Fruit fly (Drosophila melanogaster) whole organism, prepupa: ENCODE results near the gene dsx-c73A.

Source experiments
- Blimp-1 ChIP-seq: fragments of 200-800 bp; sonication (Bioruptor generic); optimal IDR thresholded peaks from 3 replicates; lab custom pipeline; 2017; ENCODE audit warnings: missing biosample characterization, missing genetic modification characterization, mild to moderate bottlenecking, moderate library complexity, missing genetic modification reagents
- CG10669 ChIP-seq: fragments of 200-800 bp; sonication (Bioruptor generic); optimal IDR thresholded peaks from 3 replicates; lab custom pipeline; 2018; ENCODE audit warnings: missing biosample characterization, mild to moderate bottlenecking, missing genetic modification characterization, moderate library complexity
- CG11762 ChIP-seq: fragments of 200-800 bp; sonication (Bioruptor generic); optimal IDR thresholded peaks from 3 replicates; lab custom pipeline; 2016; ENCODE audit warnings: missing biosample characterization, missing genetic modification characterization; ENCODE audit not compliant: insufficient read depth
- CG15336 ChIP-seq: fragments of 200-800 bp; sonication (Bioruptor generic); IDR thresholded peaks from 2 replicates; pipeline ENCODE4 v1.3.6; 2022; ENCODE audit warnings: missing biosample characterization, missing genetic modification characterization
- CG1621 ChIP-seq: fragments of 200-800 bp; sonication (Bioruptor generic); optimal IDR thresholded peaks from 3 replicates; lab custom pipeline; 2018; ENCODE audit warnings: missing biosample characterization, mild to moderate bottlenecking, missing genetic modification characterization
- CG16779 ChIP-seq: fragments of 200-800 bp; sonication (Bioruptor generic); optimal IDR thresholded peaks from 3 replicates; lab custom pipeline; 2017; ENCODE audit warnings: missing biosample characterization, mild to moderate bottlenecking, missing genetic modification characterization
- CG3032 ChIP-seq: fragments of 200-800 bp; optimal IDR thresholded peaks from 2 replicates; lab custom pipeline; 2019; ENCODE audit warnings: missing biosample characterization, mild to moderate bottlenecking, missing genetic modification characterization, moderate library complexity
- CG31627 ChIP-seq: fragments of 200-800 bp; sonication (Bioruptor generic); optimal IDR thresholded peaks from 3 replicates; lab custom pipeline; 2016; ENCODE audit warnings: missing biosample characterization, missing genetic modification characterization
- CG34406 ChIP-seq: fragments of 200-800 bp; sonication (Bioruptor generic); optimal IDR thresholded peaks from 3 replicates; lab custom pipeline; 2016; ENCODE audit warnings: missing biosample characterization, missing genetic modification characterization
- CG3919 ChIP-seq: fragments of 200-800 bp; sonication (Bioruptor generic); optimal IDR thresholded peaks from 3 replicates; lab custom pipeline; 2016; ENCODE audit warnings: missing biosample characterization, missing genetic modification characterization
- CG4318 ChIP-seq: fragments of 200-800 bp; sonication (Bioruptor generic); optimal IDR thresholded peaks from 3 replicates; lab custom pipeline; 2017; ENCODE audit warnings: missing biosample characterization, mild to moderate bottlenecking, missing genetic modification characterization
- CG6163 ChIP-seq: fragments of 200-800 bp; sonication (Bioruptor generic); IDR thresholded peaks from 3 replicates; pipeline ENCODE4 v1.3.6; 2022; ENCODE audit warnings: missing biosample characterization, missing genetic modification characterization
- CG6276 ChIP-seq: fragments of 200-800 bp; sonication (Bioruptor generic); optimal IDR thresholded peaks from 2 replicates; lab custom pipeline; 2017; ENCODE audit warnings: missing biosample characterization, mild to moderate bottlenecking, missing genetic modification characterization
- CG6792 ChIP-seq: fragments of 200-800 bp; sonication (Bioruptor generic); optimal IDR thresholded peaks from 3 replicates; lab custom pipeline; 2016; ENCODE audit warnings: missing biosample characterization, missing genetic modification characterization
- CG6808 ChIP-seq: fragments of 200-800 bp; sonication (Bioruptor generic); optimal IDR thresholded peaks from 3 replicates; lab custom pipeline; 2017; ENCODE audit warnings: missing biosample characterization, missing genetic modification characterization, mild to moderate bottlenecking, moderate library complexity, missing genetic modification reagents
- CG6854 ChIP-seq: fragments of 200-800 bp; sonication (Bioruptor generic); optimal IDR thresholded peaks from 2 replicates; lab custom pipeline; 2017; ENCODE audit warnings: missing biosample characterization, mild to moderate bottlenecking, missing genetic modification characterization
- CG8319 ChIP-seq: fragments of 200-800 bp; sonication (Bioruptor generic); optimal IDR thresholded peaks from 3 replicates; lab custom pipeline; 2016; ENCODE audit warnings: missing biosample characterization, missing genetic modification characterization
- CG8632 ChIP-seq: fragments of 200-800 bp; sonication (Bioruptor generic); optimal IDR thresholded peaks from 3 replicates; lab custom pipeline; 2016; ENCODE audit warnings: missing biosample characterization, missing genetic modification characterization
- Eip75B ChIP-seq: fragments of 200-800 bp; sonication (Bioruptor generic); optimal IDR thresholded peaks from 3 replicates; lab custom pipeline; 2016; ENCODE audit warnings: missing biosample characterization, missing genetic modification characterization
- Eip78C ChIP-seq: fragments of 200-800 bp; sonication (Bioruptor generic); peaks from one replicate; lab custom pipeline; 2016; ENCODE audit warnings: missing biosample characterization, missing genetic modification characterization
- Ets21C ChIP-seq: fragments of 200-800 bp; sonication (Bioruptor generic); optimal IDR thresholded peaks from 3 replicates; lab custom pipeline; 2016; ENCODE audit warnings: missing biosample characterization, missing genetic modification characterization
- Hr38 ChIP-seq: sonication (Bioruptor generic); optimal IDR thresholded peaks from 2 replicates; lab custom pipeline; 2016; ENCODE audit warnings: missing biosample characterization, missing genetic modification characterization
- Hr4 ChIP-seq: fragments of 200-800 bp; sonication (Bioruptor generic); optimal IDR thresholded peaks from 3 replicates; lab custom pipeline; 2016; ENCODE audit warnings: missing biosample characterization, missing genetic modification characterization
- Lpt ChIP-seq: fragments of 200-800 bp; sonication (Bioruptor generic); optimal IDR thresholded peaks from 3 replicates; lab custom pipeline; 2016; ENCODE audit warnings: missing biosample characterization, missing genetic modification characterization
- Met ChIP-seq: fragments of 200-800 bp; sonication (Bioruptor generic); optimal IDR thresholded peaks from 3 replicates; lab custom pipeline; 2016; ENCODE audit warnings: missing biosample characterization, missing genetic modification characterization
- OdsH ChIP-seq: fragments of 200-800 bp; sonication (Bioruptor generic); optimal IDR thresholded peaks from 3 replicates; lab custom pipeline; 2016; ENCODE audit warnings: missing biosample characterization, missing genetic modification characterization
- Smox ChIP-seq: fragments of 200-800 bp; sonication (Bioruptor generic); optimal IDR thresholded peaks from 3 replicates; lab custom pipeline; 2016; ENCODE audit warnings: missing biosample characterization, missing genetic modification characterization
- Sox14 ChIP-seq: fragments of 200-800 bp; sonication (Bioruptor generic); optimal IDR thresholded peaks from 3 replicates; lab custom pipeline; 2016; ENCODE audit warnings: missing biosample characterization, missing genetic modification characterization
- Sox15 ChIP-seq: fragments of 200-800 bp; sonication (Bioruptor generic); optimal IDR thresholded peaks from 3 replicates; lab custom pipeline; 2016; ENCODE audit warnings: missing biosample characterization, missing genetic modification characterization
- achi ChIP-seq: fragments of 200-800 bp; sonication (Bioruptor generic); optimal IDR thresholded peaks from 3 replicates; lab custom pipeline; 2016; ENCODE audit warnings: missing biosample characterization, missing genetic modification characterization
- acj6 ChIP-seq: fragments of 200-800 bp; sonication (Bioruptor generic); optimal IDR thresholded peaks from 3 replicates; lab custom pipeline; 2016; ENCODE audit warnings: missing biosample characterization, missing genetic modification characterization
- eg ChIP-seq: fragments of 200-800 bp; sonication (Bioruptor generic); IDR thresholded peaks from 3 replicates; pipeline ENCODE4 v1.3.6; 2022; ENCODE audit warnings: missing biosample characterization, missing genetic modification characterization
- fd85E ChIP-seq: fragments of 200-800 bp; sonication (Bioruptor generic); optimal IDR thresholded peaks from 3 replicates; lab custom pipeline; 2016; ENCODE audit warnings: missing biosample characterization, missing genetic modification characterization
- fkh ChIP-seq: fragments of 200-800 bp; sonication (Bioruptor generic); optimal IDR thresholded peaks from 3 replicates; lab custom pipeline; 2017; ENCODE audit warnings: missing biosample characterization, mild to moderate bottlenecking, missing genetic modification characterization, moderate library complexity
- net ChIP-seq: fragments of 200-800 bp; sonication (Bioruptor generic); optimal IDR thresholded peaks from 3 replicates; lab custom pipeline; 2016; ENCODE audit warnings: missing biosample characterization, missing genetic modification characterization
- pdm3 ChIP-seq: fragments of 200-800 bp; sonication (Bioruptor generic); optimal IDR thresholded peaks from 3 replicates; lab custom pipeline; 2016; ENCODE audit warnings: missing biosample characterization, missing genetic modification characterization
- spab ChIP-seq: fragments of 200-800 bp; sonication (Bioruptor generic); optimal IDR thresholded peaks from 2 replicates; lab custom pipeline; 2017; ENCODE audit warnings: missing biosample characterization, mild to moderate bottlenecking, missing genetic modification characterization, missing genetic modification reagents
- ss ChIP-seq, 2 experiments: fragments of 200-800 bp; sonication (Bioruptor generic); optimal IDR thresholded peaks; 2 replicates in 1 of 2; 3 replicates in 1 of 2; lab custom pipeline; 2017 to 2018; ENCODE audit warnings: mild to moderate bottlenecking in 2 of 2, missing biosample characterization in 2 of 2, missing genetic modification characterization in 2 of 2, moderate library complexity in 1 of 2
- svp ChIP-seq: fragments of 200-800 bp; sonication (Bioruptor generic); peaks from one replicate; lab custom pipeline; 2016; ENCODE audit warnings: missing biosample characterization, missing genetic modification characterization
- vri ChIP-seq: fragments of 200-800 bp; sonication (Bioruptor generic); optimal IDR thresholded peaks from 3 replicates; lab custom pipeline; 2016; ENCODE audit warnings: missing biosample characterization, mild to moderate bottlenecking, missing genetic modification characterization

The dsx-c73A gene

DNA sequence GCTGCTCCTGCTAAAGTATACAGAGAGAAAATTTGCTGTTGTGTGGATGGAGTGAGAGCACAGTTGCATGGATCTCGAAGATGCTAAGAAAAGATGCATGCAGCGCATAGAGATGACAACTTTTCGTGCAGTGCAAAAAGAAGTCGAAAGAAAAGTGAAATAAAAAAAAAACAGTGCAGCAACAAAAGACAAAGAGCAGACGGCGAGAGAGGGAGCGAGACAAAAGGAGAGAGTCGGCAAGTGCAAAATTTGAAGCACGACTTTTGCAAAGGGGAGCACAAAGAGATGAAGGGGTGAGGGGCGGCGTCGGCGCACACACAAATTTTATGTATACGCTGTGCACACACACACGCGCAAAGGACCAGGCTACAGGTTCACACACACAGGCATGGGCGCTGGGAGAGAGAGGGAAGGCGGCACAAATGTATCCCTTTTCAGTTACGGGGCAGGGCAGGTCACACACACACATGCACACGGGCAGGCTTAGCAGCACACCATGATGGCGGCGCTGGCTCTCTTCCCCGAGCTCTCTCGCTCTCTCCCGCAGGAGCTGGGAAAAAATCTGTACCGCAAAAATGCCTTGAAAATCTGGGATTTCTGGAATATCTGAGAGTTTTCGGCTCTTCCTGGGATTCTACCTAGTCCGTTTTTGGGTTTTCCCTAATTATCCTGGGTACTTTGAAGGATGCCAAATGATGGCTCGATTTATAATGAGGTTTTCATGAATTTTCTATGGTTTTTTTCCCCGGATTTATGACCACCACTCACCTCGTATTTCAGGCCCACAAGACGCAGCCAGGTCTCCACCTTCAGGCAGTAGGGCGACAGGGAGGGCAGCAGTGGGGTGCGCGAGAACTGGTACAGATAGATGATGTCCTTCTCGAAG is 41.3 kb downstream of the dsx-c73A start (continued):
- TF ChIP-seq CG1621 (tag; lab: Kevin White, UChicago) (peak; percentile 83), Eip75B (peak; percentile 84), Lpt (peak; percentile 85), CG3032 (tag; lab: Kevin White, UChicago) (peak; percentile 73), CG6163 (GFP tag; lab: Robert Waterston, UW) (peak; percentile 87), CG15336 (GFP tag; lab: Robert Waterston, UW) (peak; percentile 70), OdsH (peak; percentile 80), Sox14 (GFP tag; lab: Kevin White, UChicago) (peak; percentile 97), Hr4 (GFP tag; lab: Kevin White, UChicago) (peak; percentile 92), svp (GFP tag; lab: Kevin White, UChicago) (peak; percentile 94), CG11762 (GFP tag; lab: Kevin White, UChicago) (peak; percentile 46), CG4318 (GFP tag; lab: Kevin White, UChicago) (no peak), vri (GFP tag; lab: Kevin White, UChicago) (peak; percentile 82)

DNA sequence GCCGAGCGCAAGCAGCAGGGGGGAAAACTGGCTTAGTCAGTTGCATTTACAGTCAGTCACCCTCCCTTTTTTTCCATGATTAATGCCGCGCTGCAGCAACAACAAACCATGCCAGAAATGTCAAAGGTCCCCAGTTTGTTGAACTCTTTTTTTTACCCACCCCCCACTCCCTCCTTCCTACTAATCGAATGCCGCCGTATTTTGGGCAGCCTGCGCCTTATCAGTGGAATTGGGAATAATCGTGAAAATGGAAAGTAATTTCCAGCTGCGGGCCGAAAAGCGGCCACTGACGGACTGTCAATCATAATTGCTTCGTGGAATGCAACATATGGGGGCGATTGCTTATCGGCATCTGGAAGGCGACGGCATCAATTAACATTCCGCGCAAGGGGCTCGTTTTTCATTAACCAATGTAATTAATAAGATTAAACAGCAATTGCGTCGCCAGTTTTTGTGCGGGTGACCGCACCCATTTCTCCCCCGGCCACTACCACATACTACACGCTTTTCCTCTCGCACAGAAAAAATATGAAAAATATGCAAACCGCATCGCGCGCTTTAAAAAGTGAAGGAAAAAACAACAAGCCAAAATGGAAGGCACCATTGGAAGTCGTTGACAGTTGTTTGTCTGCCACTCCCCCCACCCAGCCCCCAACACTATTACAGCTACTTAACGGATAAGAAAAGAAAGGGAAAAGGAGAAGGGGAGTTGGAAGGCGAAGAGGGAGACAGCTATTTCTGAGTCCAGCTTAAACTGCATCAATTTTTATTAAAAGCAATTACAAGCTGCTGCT is 42.1 kb downstream of the dsx-c73A start:
- TF ChIP-seq achi (no peak), svp (GFP tag; lab: Kevin White, UChicago) (peak; percentile 97)

DNA sequence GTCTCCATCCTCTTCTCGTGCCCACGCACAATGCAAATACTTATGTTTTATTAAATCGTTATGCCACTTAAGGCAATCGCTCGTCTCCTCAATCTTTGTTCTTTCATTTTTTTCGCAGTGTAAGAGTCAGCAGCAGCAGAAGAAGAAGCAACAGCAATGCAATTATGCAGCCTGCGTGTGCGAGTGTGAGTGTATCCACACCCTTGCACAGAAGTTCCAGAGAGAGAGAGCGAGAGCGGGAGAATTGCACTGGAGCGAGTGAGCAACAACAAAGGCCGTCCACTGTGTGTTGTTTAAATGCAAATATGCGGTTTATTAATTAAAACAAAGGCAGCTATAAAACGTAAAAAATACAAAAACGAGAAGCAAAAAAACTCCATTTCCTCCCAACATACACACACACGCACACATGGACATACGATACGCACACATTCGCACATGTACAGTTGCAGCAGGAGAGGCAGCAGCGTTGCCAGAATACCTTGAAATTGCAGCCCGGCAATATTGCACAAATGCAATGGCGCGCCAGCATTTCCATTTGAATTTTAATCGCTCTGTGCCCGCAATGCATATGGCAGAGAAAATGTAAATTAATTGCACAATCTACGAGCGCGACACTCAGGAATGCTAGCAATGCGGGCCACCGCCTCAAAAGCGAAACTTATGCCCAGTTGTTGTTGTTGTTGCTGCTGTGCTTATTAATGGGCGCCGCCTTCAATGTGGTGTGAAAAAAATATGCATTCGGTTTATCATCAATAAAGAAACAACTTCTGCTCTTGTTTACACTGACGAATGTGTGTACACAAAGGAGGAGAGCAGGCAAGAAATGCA is 42.9 kb downstream of the dsx-c73A start:
- TF ChIP-seq CG4318 (GFP tag; lab: Kevin White, UChicago) (no peak), CG34406 (GFP tag; lab: Kevin White, UChicago) (peak; percentile 41), vri (GFP tag; lab: Kevin White, UChicago) (peak; percentile 63), Eip75B (peak; percentile 56), achi (peak; percentile 8), fd85E (GFP tag; lab: Kevin White, UChicago) (no peak), CG16779 (tag; lab: Kevin White, UChicago) (peak; percentile 46), CG10669 (GFP tag; lab: Kevin White, UChicago) (peak; percentile 63), CG6854 (GFP tag; lab: Kevin White, UChicago) (peak; percentile 63), Sox15 (GFP tag; lab: Kevin White, UChicago) (peak; percentile 24), Smox (GFP tag; lab: Kevin White, UChicago) (peak; percentile 57), net (GFP tag; lab: Kevin White, UChicago) (peak; percentile 67), svp (GFP tag; lab: Kevin White, UChicago) (no peak), Eip78C (GFP tag; lab: Kevin White, UChicago) (peak; percentile 91), Lpt (peak; percentile 72), spab (GFP tag; lab: Kevin White, UChicago) (peak; percentile 30), acj6 (GFP tag; lab: Kevin White, UChicago) (peak; percentile 58), CG8319 (GFP tag; lab: Kevin White, UChicago) (no peak), CG15336 (GFP tag; lab: Robert Waterston, UW) (peak; percentile 40), CG6276 (GFP tag; lab: Kevin White, UChicago) (peak; percentile 58), CG6808 (peak; percentile 61), eg (GFP tag; lab: Robert Waterston, UW) (peak; percentile 65; the same call in 2 of the 3 replicates), Blimp-1 (peak; percentile 37), fkh (GFP tag; lab: Kevin White, UChicago) (peak; percentile 68), CG3032 (tag; lab: Kevin White, UChicago) (peak; percentile 45), pdm3 (GFP tag; lab: Kevin White, UChicago) (peak; percentile 36), OdsH (peak; percentile 58), Hr4 (GFP tag; lab: Kevin White, UChicago) (peak; percentile 68), CG6792 (GFP tag; lab: Kevin White, UChicago) (peak; percentile 56), CG6163 (GFP tag; lab: Robert Waterston, UW) (peak; percentile 68), CG31627 (peak; percentile 55), Met (GFP tag; lab: Kevin White, UChicago) (peak; percentile 64), Hr38 (GFP tag; lab: Kevin White, UChicago) (no peak), CG3919 (GFP tag; lab: Kevin White, UChicago) (peak; percentile 46), Ets21C (peak; percentile 32), ss (GFP tag; optimal IDR thresholded peaks at IDR 0.05; lab: Kevin White, UChicago) (peak; percentile 56 to 64), CG8632 (GFP tag; lab: Kevin White, UChicago) (peak; percentile 42)
